In the genomic region with DNA sequence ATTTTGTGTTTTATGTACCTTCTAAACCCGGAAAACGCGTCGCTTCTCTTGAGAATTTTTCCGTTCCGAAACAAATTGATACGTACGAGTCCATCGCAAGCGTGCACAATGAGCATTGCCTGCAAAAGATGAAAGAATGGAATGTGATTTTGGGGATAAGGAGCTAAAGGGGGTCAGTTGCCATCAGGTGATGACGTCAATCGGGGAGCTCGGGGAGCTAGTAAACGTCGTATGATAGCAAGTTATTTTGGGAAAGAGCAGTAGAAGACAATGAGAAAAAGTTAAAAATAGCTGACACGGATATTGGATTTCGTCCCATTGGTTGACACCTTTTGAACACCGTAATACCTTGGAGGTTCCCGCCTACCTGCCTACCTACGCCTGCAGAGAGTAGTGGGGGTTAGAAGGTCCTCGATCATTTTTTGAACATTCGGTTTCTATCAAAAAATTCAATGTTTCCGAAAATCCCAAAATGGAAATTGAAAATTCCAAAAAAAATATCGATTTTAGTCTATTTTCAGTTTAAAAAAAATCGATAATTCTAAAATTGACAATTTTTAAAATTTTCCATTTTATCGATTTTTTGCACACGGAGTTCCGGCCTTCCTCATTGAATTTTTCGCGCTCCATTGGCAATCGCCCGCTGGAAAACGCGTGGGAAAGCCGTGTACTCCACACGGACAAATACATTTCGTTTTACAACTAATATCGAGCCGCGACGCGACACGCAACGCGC, we compare ENCODE assay signal across 5 worm cellular contexts.
TF ChIP-seq lines count a peak whose summit lies in the region.

No protein-coding gene starts in this region.

TF ChIP-seq in whole organism, L1 larva, 84 proteins besides CTCF, POLR2A, EP300 and RAD21 (continues in another document):
- TF ChIP-seq F16B12.6 (tag; optimal IDR thresholded peaks at IDR 0.05; lab: Kevin White, UChicago) (no peak), nhr-20 (tag; optimal IDR thresholded peaks at IDR 0.05; lab: Kevin White, UChicago) (peak; percentile 32), isw-1 (GFP tag; IDR thresholded peaks at IDR 0.05; lab: Robert Waterston, UW) (no peak), nhr-77 (tag; optimal IDR thresholded peaks at IDR 0.05; lab: Kevin White, UChicago) (no peak), elt-2 (tag; optimal IDR thresholded peaks at IDR 0.05; lab: Kevin White, UChicago) (no peak), zip-4 (GFP tag; optimal IDR thresholded peaks at IDR 0.05; lab: Kevin White, UChicago) (no peak), lin-15B (tag; optimal IDR thresholded peaks at IDR 0.05; lab: Kevin White, UChicago) (no peak), ztf-11 (tag; optimal IDR thresholded peaks at IDR 0.05; lab: Kevin White, UChicago) (no peak), lin-13 (GFP tag; optimal IDR thresholded peaks at IDR 0.05; lab: Kevin White, UChicago) (no peak), efl-1 (optimal IDR thresholded peaks at IDR 0.05; lab: Kevin White, UChicago) (peak in 1 of 2 experiments; percentile 18), efl-1 (GFP tag; optimal IDR thresholded peaks at IDR 0.05 in 1 of 2; lab: Kevin White, UChicago) (peak in 1 of 2 experiments; percentile 45), tbx-2 (tag; optimal IDR thresholded peaks at IDR 0.05; lab: Kevin White, UChicago) (no peak), fkh-4 (tag; optimal IDR thresholded peaks at IDR 0.05; lab: Kevin White, UChicago; ENCODE audit: borderline replicate concordance) (no peak), irx-1 (tag; optimal IDR thresholded peaks at IDR 0.05; lab: Kevin White, UChicago) (no peak), alr-1 (tag; optimal IDR thresholded peaks at IDR 0.05; lab: Kevin White, UChicago; ENCODE audit: borderline replicate concordance) (no peak), jun-1 (tag; optimal IDR thresholded peaks at IDR 0.05; lab: Kevin White, UChicago) (no peak)

TF ChIP-seq in whole organism, L2 larva, 48 proteins besides CTCF, POLR2A, EP300 and RAD21:
- TF ChIP-seq ztf-4 (tag; optimal IDR thresholded peaks at IDR 0.05; lab: Kevin White, UChicago) (peak; percentile 49), fos-1 (tag; optimal IDR thresholded peaks at IDR 0.05; lab: Kevin White, UChicago) (no peak), elt-3 (tag; optimal IDR thresholded peaks at IDR 0.05; lab: Kevin White, UChicago) (no peak), F13H6.1 (tag; optimal IDR thresholded peaks at IDR 0.05; lab: Kevin White, UChicago) (peak; percentile 61), nhr-237 (tag; optimal IDR thresholded peaks at IDR 0.05; lab: Kevin White, UChicago) (no peak), nhr-129 (tag; optimal IDR thresholded peaks at IDR 0.05; lab: Kevin White, UChicago) (peak; percentile 61), lin-11 (tag; optimal IDR thresholded peaks at IDR 0.05; lab: Kevin White, UChicago) (no peak), lin-13 (GFP tag; optimal IDR thresholded peaks at IDR 0.05; lab: Kevin White, UChicago) (no peak), C34F6.9 (tag; optimal IDR thresholded peaks at IDR 0.05; lab: Kevin White, UChicago) (peak; percentile 36), lsy-2 (tag; optimal IDR thresholded peaks at IDR 0.05; lab: Kevin White, UChicago) (peak in 1 of 2 experiments; percentile 50), nhr-21 (tag; optimal IDR thresholded peaks at IDR 0.05; lab: Kevin White, UChicago) (no peak), nhr-11 (tag; optimal IDR thresholded peaks at IDR 0.05; lab: Kevin White, UChicago) (no peak), sem-4 (tag; optimal IDR thresholded peaks at IDR 0.05; lab: Kevin White, UChicago) (no peak), gmeb-1 (tag; optimal IDR thresholded peaks at IDR 0.05; lab: Kevin White, UChicago) (no peak), sma-9 (GFP tag; optimal IDR thresholded peaks at IDR 0.05; lab: Kevin White, UChicago) (peak; percentile 82), sma-9 (tag; optimal IDR thresholded peaks at IDR 0.05; lab: Kevin White, UChicago) (no peak)
TF ChIP-seq in whole organism, L2 larva: peak in this region for 6.

TF ChIP-seq in whole organism, L3 larva, 47 proteins besides CTCF, POLR2A, EP300 and RAD21:
- peak; percentile 62 for TF ChIP-seq ceh-28 (tag; optimal IDR thresholded peaks at IDR 0.05; lab: Kevin White, UChicago)
- peak; percentile 22 for TF ChIP-seq egl-5 (tag; optimal IDR thresholded peaks at IDR 0.05; lab: Kevin White, UChicago)
- TF ChIP-seq nhr-11 (tag; optimal IDR thresholded peaks at IDR 0.05; lab: Kevin White, UChicago) = peak; percentile 44
- TF ChIP-seq lin-39 (tag; optimal IDR thresholded peaks at IDR 0.05; lab: Kevin White, UChicago) = peak; percentile 9
- no peak for TF ChIP-seq ZK546.5 (tag; optimal IDR thresholded peaks at IDR 0.05; lab: Kevin White, UChicago)
- TF ChIP-seq nfya-1 (tag; optimal IDR thresholded peaks at IDR 0.05; lab: Kevin White, UChicago; ENCODE audit: insufficient read depth) = peak; percentile 14
- no peak for TF ChIP-seq fos-1 (tag; optimal IDR thresholded peaks at IDR 0.05; lab: Kevin White, UChicago)

TF ChIP-seq in whole organism, L4 larva, 104 proteins besides CTCF, POLR2A, EP300 and RAD21:
- TF ChIP-seq daf-16 (GFP tag; optimal IDR thresholded peaks at IDR 0.05; lab: Kevin White, UChicago) (peak in 1 of 2 experiments; percentile 12), daf-16 (tag; optimal IDR thresholded peaks at IDR 0.05; lab: Kevin White, UChicago) (no peak), pqm-1 (tag; optimal IDR thresholded peaks at IDR 0.05; lab: Kevin White, UChicago) (no peak), hlh-30 (tag; optimal IDR thresholded peaks at IDR 0.05; lab: Kevin White, UChicago; ENCODE audit: insufficient read depth) (peak; percentile 1), nhr-11 (tag; optimal IDR thresholded peaks at IDR 0.05; lab: Kevin White, UChicago) (peak; percentile 20), ceh-28 (tag; optimal IDR thresholded peaks at IDR 0.05; lab: Kevin White, UChicago) (peak; percentile 57)
TF ChIP-seq in whole organism, L4 larva: peak in this region for 4.

TF ChIP-seq in whole organism, midembryonic, 9 proteins besides CTCF, POLR2A, EP300 and RAD21:
- peak; percentile 67 for TF ChIP-seq T22C8.4 (GFP tag; IDR thresholded peaks at IDR 0.05; lab: Robert Waterston, UW)
- TF ChIP-seq med-1 (GFP tag; optimal IDR thresholded peaks at IDR 0.05; lab: Kevin White, UChicago; ENCODE audit: insufficient read depth) = no peak

Comparison
In these comparisons a context has a peak if more than half of its experiments do, and no peak if none do; other contexts are left out.
1. Of the 29 proteins assayed by ChIP-seq in both whole organism, L4 larva and whole organism, L1 larva: peak only in whole organism, L4 larva: nhr-11; only in whole organism, L1 larva: lsy-2 and unc-130; in both: none; in neither: 25; mixed calls (peak in some experiments, not most) for 1.